Worm (Caenorhabditis elegans) whole organism, L1 larva: Measurements from ENCODE around the gene F58A6.2.

Experiments used
- Y116A8C.19 ChIP-seq: sonication (generic microtip); optimal IDR thresholded peaks from 2 replicates; lab custom pipeline; 2016; ENCODE audit warnings: missing compliant biosample characterization, missing genetic modification characterization, borderline replicate concordance
- aha-1 ChIP-seq: fragments of 150-350 bp; optimal IDR thresholded peaks from 2 replicates; lab custom pipeline; 2014; ENCODE audit warnings: missing biosample characterization, missing genetic modification characterization
- alr-1 ChIP-seq: fragments of 200-800 bp; sonication (Bioruptor generic); optimal IDR thresholded peaks from 2 replicates; lab custom pipeline; 2018; ENCODE audit warnings: borderline replicate concordance, mild to moderate bottlenecking, missing genetic modification characterization, missing compliant biosample characterization
- aly-2 ChIP-seq: fragments of 150-350 bp; optimal IDR thresholded peaks from 2 replicates; lab custom pipeline; 2014; ENCODE audit warnings: missing biosample characterization, missing genetic modification characterization
- blmp-1 ChIP-seq: fragments of 150-350 bp; optimal IDR thresholded peaks from 2 replicates; lab custom pipeline; 2014; ENCODE audit warnings: missing biosample characterization, missing genetic modification characterization
- ceh-63 ChIP-seq: fragments of 200-800 bp; sonication (Bioruptor generic); optimal IDR thresholded peaks from 2 replicates; lab custom pipeline; 2018; ENCODE audit warnings: mild to moderate bottlenecking, missing genetic modification characterization, missing compliant biosample characterization
- ceh-8 ChIP-seq: fragments of 200-800 bp; sonication (Bioruptor generic); optimal IDR thresholded peaks from 2 replicates; lab custom pipeline; 2018; ENCODE audit warnings: mild to moderate bottlenecking, missing genetic modification characterization, moderate library complexity, missing compliant biosample characterization
- ceh-82 ChIP-seq, 3 experiments: fragments of 150-350 bp in 1 of 3; sonication (generic microtip) in 2 of 3; optimal IDR thresholded peaks; 2 replicates each; lab custom pipeline; 2014 to 2017; ENCODE audit warnings: missing biosample characterization in 3 of 3, missing genetic modification characterization in 3 of 3
- ceh-88 ChIP-seq: fragments of 200-800 bp; sonication (Bioruptor generic); IDR thresholded peaks from 2 replicates; pipeline ENCODE4 v1.3.6; 2022; ENCODE audit warnings: missing genetic modification characterization, missing compliant biosample characterization
- dpl-1 ChIP-seq, 3 experiments: fragments of 150-350 bp in 2 of 3; sonication (generic microtip) in 1 of 3; optimal IDR thresholded peaks; 2 replicates each; lab custom pipeline; 2014 to 2017; ENCODE audit warnings: missing biosample characterization in 3 of 3, missing genetic modification characterization in 3 of 3, missing genetic modification reagents in 3 of 3
- egl-13 ChIP-seq: sonication (generic microtip); optimal IDR thresholded peaks from 2 replicates; lab custom pipeline; 2016; ENCODE audit warnings: missing genotype, missing genetic modification reagents, missing genetic modification characterization, missing compliant biosample characterization
- egl-27 ChIP-seq, 2 experiments: fragments of 150-350 bp in 1 of 2; sonication (generic microtip); optimal IDR thresholded peaks; 3 replicates each; lab custom pipeline; 2017 to 2018; ENCODE audit warnings: missing biosample characterization in 2 of 2, missing genetic modification characterization in 2 of 2, missing genetic modification reagents in 2 of 2
- elt-2 ChIP-seq: sonication (generic microtip); optimal IDR thresholded peaks from 2 replicates; lab custom pipeline; 2016; ENCODE audit warnings: missing genetic modification characterization, mild to moderate bottlenecking, inconsistent platforms, missing compliant biosample characterization, missing genetic modification reagents
- elt-3 ChIP-seq, 6 experiments: fragments of 150-350 bp in 1 of 6; sonication (generic microtip); optimal IDR thresholded peaks; 2 replicates each; lab custom pipeline; 2017 to 2018; ENCODE audit warnings: missing biosample characterization in 6 of 6, missing genetic modification characterization in 6 of 6, inconsistent platforms in 1 of 6
- fkh-8 ChIP-seq: sonication (generic microtip); optimal IDR thresholded peaks from 2 replicates; lab custom pipeline; 2016; ENCODE audit warnings: mild to moderate bottlenecking, missing genetic modification characterization, missing compliant biosample characterization
- hlh-17 ChIP-seq: fragments of 200-800 bp; sonication (Bioruptor generic); optimal IDR thresholded peaks from 2 replicates; lab custom pipeline; 2018; ENCODE audit warnings: missing genetic modification characterization, mild to moderate bottlenecking, missing compliant biosample characterization, moderate library complexity, borderline replicate concordance
- hlh-4 ChIP-seq: sonication (generic microtip); optimal IDR thresholded peaks from 2 replicates; lab custom pipeline; 2016; ENCODE audit warnings: mild to moderate bottlenecking, missing genetic modification characterization, missing compliant biosample characterization
- hpl-2 ChIP-seq: fragments of 150-350 bp; optimal IDR thresholded peaks from 2 replicates; lab custom pipeline; 2014; ENCODE audit warnings: missing biosample characterization, missing genetic modification reagents, missing genetic modification characterization
- irx-1 ChIP-seq: sonication (generic microtip); optimal IDR thresholded peaks from 2 replicates; lab custom pipeline; 2016; ENCODE audit warnings: missing genetic modification characterization, missing compliant biosample characterization
- isw-1 ChIP-seq: fragments of 200-800 bp; sonication (Bioruptor generic); IDR thresholded peaks from 2 replicates; pipeline ENCODE4 v1.3.6; 2022; ENCODE audit warnings: missing genetic modification characterization, missing compliant biosample characterization
- jun-1 ChIP-seq: fragments of 150-350 bp; optimal IDR thresholded peaks from 2 replicates; lab custom pipeline; 2014; ENCODE audit warnings: missing biosample characterization, missing genetic modification reagents, missing genetic modification characterization
- lin-14 ChIP-seq: fragments of 200-800 bp; sonication (Bioruptor generic); optimal IDR thresholded peaks from 2 replicates; lab custom pipeline; 2018; ENCODE audit warnings: mild to moderate bottlenecking, missing genetic modification characterization, moderate library complexity, missing compliant biosample characterization
- lin-15B ChIP-seq: fragments of 150-350 bp; sonication (generic microtip); optimal IDR thresholded peaks from 3 replicates; lab custom pipeline; 2014; ENCODE audit warnings: missing biosample characterization, missing genetic modification characterization
- lin-35 ChIP-seq, 2 experiments: fragments of 150-350 bp; optimal IDR thresholded peaks; 2 replicates each; lab custom pipeline; 2014; ENCODE audit warnings: missing biosample characterization in 2 of 2, missing genetic modification characterization in 2 of 2, missing genetic modification reagents in 2 of 2
- lin-39 ChIP-seq: fragments of 150-350 bp; optimal IDR thresholded peaks from 2 replicates; lab custom pipeline; 2014; ENCODE audit warnings: missing biosample characterization, missing genetic modification reagents, missing genetic modification characterization
- lir-3 ChIP-seq: sonication (generic microtip); optimal IDR thresholded peaks from 2 replicates; lab custom pipeline; 2016; ENCODE audit warnings: mild to moderate bottlenecking, missing genetic modification characterization, moderate library complexity, missing compliant biosample characterization; ENCODE audit not compliant: poor library complexity
- lsy-2 ChIP-seq, 2 experiments: fragments of 150-350 bp; optimal IDR thresholded peaks; 2 replicates each; lab custom pipeline; 2014; ENCODE audit warnings: missing biosample characterization in 2 of 2, missing genetic modification characterization in 2 of 2
- mab-9 ChIP-seq: fragments of 200-800 bp; sonication (Bioruptor generic); IDR thresholded peaks from 2 replicates; pipeline ENCODE4 v1.3.6; 2022; ENCODE audit warnings: missing genetic modification reagents, missing genetic modification characterization, missing compliant biosample characterization
- mef-2 ChIP-seq: fragments of 150-350 bp; optimal IDR thresholded peaks from 2 replicates; lab custom pipeline; 2014; ENCODE audit warnings: missing biosample characterization, missing genetic modification characterization
- mep-1 ChIP-seq: fragments of 150-350 bp; optimal IDR thresholded peaks from 2 replicates; lab custom pipeline; 2014; ENCODE audit warnings: missing biosample characterization, missing genetic modification characterization
- nhr-11 ChIP-seq: fragments of 150-350 bp; optimal IDR thresholded peaks from 2 replicates; lab custom pipeline; 2014; ENCODE audit warnings: missing biosample characterization, missing genetic modification characterization
- nhr-19 ChIP-seq: fragments of 200-800 bp; sonication (Bioruptor generic); conservative IDR thresholded peaks from 2 replicates; pipeline ENCODE4 v1.3.6; 2022; ENCODE audit warnings: missing genetic modification characterization, missing compliant biosample characterization
- nhr-47 ChIP-seq: sonication (generic microtip); optimal IDR thresholded peaks from 2 replicates; lab custom pipeline; 2016; ENCODE audit warnings: mild to moderate bottlenecking, missing genetic modification characterization, moderate library complexity, missing compliant biosample characterization
- nhr-84 ChIP-seq: sonication (generic microtip); optimal IDR thresholded peaks from 2 replicates; lab custom pipeline; 2017; ENCODE audit warnings: missing biosample characterization, missing genetic modification characterization
- nhr-85 ChIP-seq: sonication (generic microtip); peaks from one replicate; lab custom pipeline; 2016; ENCODE audit warnings: missing genetic modification characterization, inconsistent platforms, missing compliant biosample characterization
- nhr-90 ChIP-seq: sonication (generic microtip); optimal IDR thresholded peaks from 2 replicates; lab custom pipeline; 2016; ENCODE audit warnings: mild to moderate bottlenecking, missing genetic modification characterization, missing compliant biosample characterization; ENCODE audit not compliant: poor library complexity
- pax-3 ChIP-seq: fragments of 200-800 bp; sonication (Bioruptor generic); optimal IDR thresholded peaks from 2 replicates; lab custom pipeline; 2018; ENCODE audit warnings: mild to moderate bottlenecking, missing genetic modification characterization, moderate library complexity, missing compliant biosample characterization
- pqm-1 ChIP-seq: sonication (generic microtip); optimal IDR thresholded peaks from 3 replicates; lab custom pipeline; 2017; ENCODE audit warnings: missing biosample characterization, missing genetic modification characterization
- skn-1 ChIP-seq: fragments of 150-350 bp; optimal IDR thresholded peaks from 2 replicates; lab custom pipeline; 2014; ENCODE audit warnings: missing biosample characterization, missing genetic modification characterization
- sox-4 ChIP-seq: sonication (generic microtip); optimal IDR thresholded peaks from 2 replicates; lab custom pipeline; 2016; ENCODE audit warnings: missing genetic modification characterization, missing compliant biosample characterization
- sptf-1 ChIP-seq: fragments of 150-350 bp; optimal IDR thresholded peaks from 2 replicates; lab custom pipeline; 2014; ENCODE audit warnings: missing biosample characterization, missing genetic modification characterization
- swsn-7 ChIP-seq: sonication (generic microtip); optimal IDR thresholded peaks from 2 replicates; lab custom pipeline; 2016; ENCODE audit warnings: missing genetic modification characterization, missing compliant biosample characterization
- unc-30 ChIP-seq: sonication (generic microtip); optimal IDR thresholded peaks from 2 replicates; lab custom pipeline; 2017; ENCODE audit warnings: missing biosample characterization, missing genetic modification characterization
- unc-98 ChIP-seq: fragments of 200-800 bp; sonication (Bioruptor generic); IDR thresholded peaks from 2 replicates; pipeline ENCODE4 v1.3.6; 2022; ENCODE audit warnings: missing genetic modification characterization, missing compliant biosample characterization
- vab-15 ChIP-seq: sonication (generic microtip); optimal IDR thresholded peaks from 2 replicates; lab custom pipeline; 2017; ENCODE audit warnings: missing genotype, mild to moderate bottlenecking, missing genetic modification characterization, missing compliant biosample characterization
- xbp-1 ChIP-seq: sonication (generic microtip); optimal IDR thresholded peaks from 2 replicates; lab custom pipeline; 2016; ENCODE audit warnings: missing genetic modification characterization, missing compliant biosample characterization
- zip-4 ChIP-seq: fragments of 200-800 bp; sonication (Bioruptor generic); optimal IDR thresholded peaks from 2 replicates; lab custom pipeline; 2018; ENCODE audit warnings: mild to moderate bottlenecking, missing genetic modification characterization, moderate library complexity, missing compliant biosample characterization

The F58A6.2 gene

ce11 chrII:5142619-5143018 lies 6.1 kb downstream of the F58A6.2 start, which contains the start of gene F58A6.1 (continued):
- no peak for TF ChIP-seq hlh-17
- TF ChIP-seq irx-1 (tag; lab: Kevin White, UChicago): no peak
- TF ChIP-seq vab-15 (tag; lab: Kevin White, UChicago): no peak

- TF ChIP-seq ceh-82 (tag; optimal IDR thresholded peaks at IDR 0.05; lab: Kevin White, UChicago): no peak
- TF ChIP-seq dpl-1 (GFP tag; optimal IDR thresholded peaks at IDR 0.05; lab: Kevin White, UChicago): no peak
- TF ChIP-seq nhr-90: no peak
- TF ChIP-seq lin-15B: no peak
- TF ChIP-seq unc-30 (tag; lab: Kevin White, UChicago): no peak
- TF ChIP-seq ceh-63: no peak
- no peak for TF ChIP-seq mef-2 (tag; lab: Kevin White, UChicago)
- no peak for TF ChIP-seq mep-1 (tag; lab: Kevin White, UChicago)
- TF ChIP-seq xbp-1 (tag; lab: Kevin White, UChicago): no peak
- TF ChIP-seq sptf-1 (tag; lab: Kevin White, UChicago): no peak
- no peak for TF ChIP-seq egl-13 (tag; lab: Kevin White, UChicago)
- no peak for TF ChIP-seq vab-15 (tag; lab: Kevin White, UChicago)
- TF ChIP-seq nhr-19 (GFP tag; lab: Robert Waterston, UW): no peak
Observed at ce11 chrII:5148349-5148748, 11.8 kb downstream of the F58A6.2 start, which contains the start of gene F58A6.5. F58A6.5 (minus strand) TSS chrII:5148449.

ce11 chrII:5150829-5151228 lies 14.3 kb downstream of the F58A6.2 start, which contains the start of gene srb-16:
srb-16 (minus strand) TSS chrII:5150929.
- TF ChIP-seq hpl-2 (GFP tag; lab: Kevin White, UChicago) (no peak), aly-2 (no peak), pqm-1 (tag; lab: Kevin White, UChicago) (no peak), nhr-47 (tag; lab: Kevin White, UChicago) (no peak), elt-2 (tag; lab: Kevin White, UChicago) (no peak), nhr-84 (tag; lab: Kevin White, UChicago) (no peak), hlh-4 (tag; lab: Kevin White, UChicago) (no peak), isw-1 (GFP tag; lab: Robert Waterston, UW) (no peak), fkh-8 (tag; lab: Kevin White, UChicago) (no peak), Y116A8C.19 (tag; lab: Kevin White, UChicago) (no peak), nhr-85 (tag; lab: Kevin White, UChicago) (no peak), zip-4 (GFP tag; lab: Kevin White, UChicago) (no peak), egl-27 (tag; optimal IDR thresholded peaks at IDR 0.05; lab: Kevin White, UChicago) (no peak)

ce11 chrII:5154540-5154939 lies 18.0 kb downstream of the F58A6.2 start, which contains the start of gene srb-12:
srb-12 (minus strand) TSS chrII:5154640.
- TF ChIP-seq zip-4 (GFP tag; lab: Kevin White, UChicago): no peak
- no peak for TF ChIP-seq lsy-2 (tag; optimal IDR thresholded peaks at IDR 0.05; lab: Kevin White, UChicago)
- TF ChIP-seq aha-1 (tag; lab: Kevin White, UChicago): no peak
- no peak for TF ChIP-seq mab-9
- TF ChIP-seq skn-1 (tag; lab: Kevin White, UChicago): no peak
- TF ChIP-seq alr-1 (tag; lab: Kevin White, UChicago): no peak
- no peak for TF ChIP-seq lin-39 (tag; lab: Kevin White, UChicago)
- TF ChIP-seq ceh-82 (tag; optimal IDR thresholded peaks at IDR 0.05; lab: Kevin White, UChicago): no peak

ce11 chrII:5156983-5157382 lies 20.5 kb downstream of the F58A6.2 start, which contains the start of gene msp-45:
msp-45 (minus strand) TSS chrII:5157083.
- TF ChIP-seq ceh-8 (GFP tag; lab: Kevin White, UChicago): no peak
- TF ChIP-seq ceh-88 (GFP tag; lab: Robert Waterston, UW): no peak
- TF ChIP-seq lin-14 (GFP tag; lab: Kevin White, UChicago): no peak
- no peak for TF ChIP-seq lir-3 (tag; lab: Kevin White, UChicago)
- TF ChIP-seq pax-3 (tag; lab: Kevin White, UChicago): no peak
- no peak for TF ChIP-seq lin-35 (GFP tag; optimal IDR thresholded peaks at IDR 0.05; lab: Kevin White, UChicago)
- no peak for TF ChIP-seq swsn-7 (tag; lab: Kevin White, UChicago)
- TF ChIP-seq jun-1 (tag; lab: Kevin White, UChicago): no peak
- TF ChIP-seq unc-98: no peak
- no peak for TF ChIP-seq nhr-11 (tag; lab: Kevin White, UChicago)
- TF ChIP-seq elt-3 (tag; optimal IDR thresholded peaks at IDR 0.05; lab: Kevin White, UChicago): no peak
- TF ChIP-seq blmp-1 (tag; lab: Kevin White, UChicago): no peak
- TF ChIP-seq sox-4 (tag; lab: Kevin White, UChicago): no peak
